Fruit fly (Drosophila melanogaster) whole organism, prepupa: ENCODE measurements around the gene CG14132.

ENCODE experiments used
- CG34406 ChIP-seq: fragments of 200-800 bp; sonication (Bioruptor generic); optimal IDR thresholded peaks from 3 replicates; lab custom pipeline; 2016; ENCODE audit warnings: missing biosample characterization, missing genetic modification characterization
- CG6163 ChIP-seq: fragments of 200-800 bp; sonication (Bioruptor generic); IDR thresholded peaks from 3 replicates; pipeline ENCODE4 v1.3.6; 2022; ENCODE audit warnings: missing biosample characterization, missing genetic modification characterization
- Ets96B ChIP-seq: fragments of 200-800 bp; optimal IDR thresholded peaks from 2 replicates; lab custom pipeline; 2019; ENCODE audit warnings: missing biosample characterization, mild to moderate bottlenecking, missing genetic modification characterization, moderate library complexity
- Hr38 ChIP-seq: sonication (Bioruptor generic); optimal IDR thresholded peaks from 2 replicates; lab custom pipeline; 2016; ENCODE audit warnings: missing biosample characterization, missing genetic modification characterization
- Met ChIP-seq: fragments of 200-800 bp; sonication (Bioruptor generic); optimal IDR thresholded peaks from 3 replicates; lab custom pipeline; 2016; ENCODE audit warnings: missing biosample characterization, missing genetic modification characterization
- OdsH ChIP-seq: fragments of 200-800 bp; sonication (Bioruptor generic); optimal IDR thresholded peaks from 3 replicates; lab custom pipeline; 2016; ENCODE audit warnings: missing biosample characterization, missing genetic modification characterization
- Sox14 ChIP-seq: fragments of 200-800 bp; sonication (Bioruptor generic); optimal IDR thresholded peaks from 3 replicates; lab custom pipeline; 2016; ENCODE audit warnings: missing biosample characterization, missing genetic modification characterization
- dac ChIP-seq: fragments of 200-800 bp; sonication (Bioruptor generic); optimal IDR thresholded peaks from 2 replicates; lab custom pipeline; 2017; ENCODE audit warnings: missing biosample characterization, mild to moderate bottlenecking, missing genetic modification characterization
- net ChIP-seq: fragments of 200-800 bp; sonication (Bioruptor generic); optimal IDR thresholded peaks from 3 replicates; lab custom pipeline; 2016; ENCODE audit warnings: missing biosample characterization, missing genetic modification characterization
- spab ChIP-seq: fragments of 200-800 bp; sonication (Bioruptor generic); optimal IDR thresholded peaks from 2 replicates; lab custom pipeline; 2017; ENCODE audit warnings: missing biosample characterization, mild to moderate bottlenecking, missing genetic modification characterization, missing genetic modification reagents

DNA sequence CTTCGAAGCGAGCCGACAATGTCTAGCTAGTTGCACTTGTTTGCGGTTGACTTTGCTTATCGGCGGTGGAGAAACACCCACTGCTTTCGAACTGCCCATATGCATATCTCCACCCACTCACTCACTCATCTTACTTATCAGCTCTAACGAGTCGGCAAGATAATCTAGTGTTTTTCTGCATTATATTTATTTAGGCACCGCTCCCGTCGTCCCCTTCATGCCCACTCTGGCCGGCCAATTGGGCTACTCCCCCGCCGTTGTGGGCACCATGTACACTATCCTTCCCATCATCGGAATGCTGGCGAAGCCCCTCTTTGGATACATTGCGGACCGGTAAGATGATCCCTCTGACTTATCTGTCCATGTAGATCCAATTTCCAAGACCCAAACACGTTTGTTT is 29.2 kb downstream of the CG14132 start:
- no peak for TF ChIP-seq Hr38 (GFP tag; lab: Kevin White, UChicago)
- TF ChIP-seq net = no peak
- no peak for TF ChIP-seq Met (GFP tag; lab: Kevin White, UChicago)
- TF ChIP-seq spab (GFP tag; lab: Kevin White, UChicago) = no peak
- TF ChIP-seq dac (GFP tag; lab: Kevin White, UChicago) = no peak
- TF ChIP-seq Ets96B (tag; lab: Kevin White, UChicago) = no peak
- no peak for TF ChIP-seq CG6163 (GFP tag; lab: Robert Waterston, UW)
- TF ChIP-seq Sox14 (GFP tag; lab: Kevin White, UChicago) = no peak
- no peak for TF ChIP-seq CG34406 (GFP tag; lab: Kevin White, UChicago)
- TF ChIP-seq OdsH (GFP tag; lab: Kevin White, UChicago) = no peak
